Fruit fly (Drosophila melanogaster): ENCODE results near the gene Ugt36A1.

Gene Ugt36A1

dm6 chr2L:3590797-3591196 is 28.1 kb upstream of the Ugt36A1 start (continued):
- no peak for TF ChIP-seq stwl (tag; optimal IDR thresholded peaks at IDR 0.05)
- TF ChIP-seq unpg (GFP tag; optimal IDR thresholded peaks at IDR 0.05) = no peak
- TF ChIP-seq Taf1 (GFP tag; IDR thresholded peaks at IDR 0.05) = no peak
- peak; percentile 26 for TF ChIP-seq CG13894 (tag; optimal IDR thresholded peaks at IDR 0.05)
- no peak for TF ChIP-seq Vsx1 (GFP tag; optimal IDR thresholded peaks at IDR 0.05)
- no peak for TF ChIP-seq abd-A (tag; optimal IDR thresholded peaks at IDR 0.05)
- TF ChIP-seq kni (GFP tag; optimal IDR thresholded peaks at IDR 0.05) = peak; percentile 61
- TF ChIP-seq bsh (GFP tag; optimal IDR thresholded peaks at IDR 0.05) = no peak
- TF ChIP-seq Nf-YC (tag; optimal IDR thresholded peaks at IDR 0.05) = no peak
- no peak for TF ChIP-seq Chrac-16 (GFP tag; optimal IDR thresholded peaks at IDR 0.05)
- TF ChIP-seq fd96Cb (tag; optimal IDR thresholded peaks at IDR 0.05) = no peak
- no peak for TF ChIP-seq Oaz (GFP tag; IDR thresholded peaks at IDR 0.05)
- TF ChIP-seq CG12155 (GFP tag; optimal IDR thresholded peaks at IDR 0.05) = no peak
- no peak for TF ChIP-seq Hmx (GFP tag; optimal IDR thresholded peaks at IDR 0.05)
- no peak for TF ChIP-seq tx (GFP tag; optimal IDR thresholded peaks at IDR 0.05)
- TF ChIP-seq CG4730 (GFP tag; IDR thresholded peaks at IDR 0.05) = no peak
- TF ChIP-seq CG2116 (GFP tag; optimal IDR thresholded peaks at IDR 0.05) = no peak
- no peak for TF ChIP-seq CG32772 (GFP tag; IDR thresholded peaks at IDR 0.05)
- no peak for TF ChIP-seq dysf (GFP tag; IDR thresholded peaks at IDR 0.05)
- no peak for TF ChIP-seq nau (GFP tag; optimal IDR thresholded peaks at IDR 0.05)
- TF ChIP-seq knrl (GFP tag; IDR thresholded peaks at IDR 0.05; ENCODE audit: partially characterized antibody) = no peak
- TF ChIP-seq Dfd (GFP tag; optimal IDR thresholded peaks at IDR 0.05) = no peak

- TF ChIP-seq chm (GFP tag; IDR thresholded peaks at IDR 0.05) (peak; percentile 78; the same call in 1 of the 2 replicates), salm (tag; optimal IDR thresholded peaks at IDR 0.05) (no peak), CG11247 (GFP tag; IDR thresholded peaks at IDR 0.05) (no peak), CG7963 (GFP tag; IDR thresholded peaks at IDR 0.05; ENCODE audit: partially characterized antibody) (no peak), Lhr (GFP tag; optimal IDR thresholded peaks at IDR 0.05) (peak; percentile 6), caup (GFP tag; optimal IDR thresholded peaks at IDR 0.05; ENCODE audit: severe bottlenecking) (no peak), CG31224 (GFP tag; IDR thresholded peaks at IDR 0.05) (no peak), CG15479 (GFP tag; optimal IDR thresholded peaks at IDR 0.05) (no peak), CTCF (GFP tag; optimal IDR thresholded peaks at IDR 0.05) (no peak), croc (GFP tag; conservative IDR thresholded peaks at IDR 0.05) (0 out of 3 replicates have a peak, but pooled peaks have one; percentile 23), sisA (GFP tag; IDR thresholded peaks at IDR 0.05) (peak; percentile 45; the same call in 1 of the 2 replicates), Taf1 (GFP tag; IDR thresholded peaks at IDR 0.05) (no peak), Bdp1 (GFP tag; optimal IDR thresholded peaks at IDR 0.05) (peak; percentile 5), Doc2 (GFP tag; IDR thresholded peaks at IDR 0.05) (no peak), seq (GFP tag; IDR thresholded peaks at IDR 0.05) (no peak), CG31365 (tag; optimal IDR thresholded peaks at IDR 0.05) (no peak), CG13894 (tag; optimal IDR thresholded peaks at IDR 0.05) (no peak), CG4820 (GFP tag; optimal IDR thresholded peaks at IDR 0.05) (peak; percentile 54), Camta (GFP tag; optimal IDR thresholded peaks at IDR 0.05) (peak; percentile 2), ftz-f1 (GFP tag; optimal IDR thresholded peaks at IDR 0.05) (no peak), CG8388 (GFP tag; optimal IDR thresholded peaks at IDR 0.05) (peak; percentile 36), CG11504 (tag; optimal IDR thresholded peaks at IDR 0.05) (peak; percentile 36), CG12659 (GFP tag; optimal IDR thresholded peaks at IDR 0.05) (no peak), CG16815 (GFP tag; optimal IDR thresholded peaks at IDR 0.05) (peak; percentile 67), grau (tag; optimal IDR thresholded peaks at IDR 0.05) (peak; percentile 39), CG43689 (GFP tag; IDR thresholded peaks at IDR 0.05) (no peak), dpn (GFP tag; optimal IDR thresholded peaks at IDR 0.05) (peak; percentile 23 to 38), CG4328 (GFP tag; optimal IDR thresholded peaks at IDR 0.05) (no peak), CG16813 (GFP tag; IDR thresholded peaks at IDR 0.05; ENCODE audit: partially characterized antibody) (no peak), CG12299 (tag; optimal IDR thresholded peaks at IDR 0.05) (no peak), Rfx (GFP tag; IDR thresholded peaks at IDR 0.05) (no peak), shn (GFP tag; optimal IDR thresholded peaks at IDR 0.05) (peak; percentile 38)
These were observed 24.9 kb upstream of the Ugt36A1 start for dm6 chr2L:3594000-3594399.
